Worm (Caenorhabditis elegans) whole organism, L3 larva: ENCODE results near the gene F01D5.7.

Experiments
- ZK546.5 ChIP-seq: sonication (generic microtip); optimal IDR thresholded peaks from 2 replicates; lab custom pipeline; 2017; ENCODE audit warnings: missing biosample characterization, missing genetic modification characterization
- ceh-16 ChIP-seq: sonication (generic microtip); optimal IDR thresholded peaks from 2 replicates; lab custom pipeline; 2017; ENCODE audit warnings: missing biosample characterization, missing genetic modification characterization
- ceh-28 ChIP-seq: fragments of 150-350 bp; optimal IDR thresholded peaks from 2 replicates; lab custom pipeline; 2014; ENCODE audit warnings: missing biosample characterization, missing genetic modification reagents, missing genetic modification characterization
- ceh-82 ChIP-seq: fragments of 150-350 bp; optimal IDR thresholded peaks from 2 replicates; lab custom pipeline; 2014; ENCODE audit warnings: missing biosample characterization, missing genetic modification characterization
- ceh-9 ChIP-seq: sonication (generic microtip); optimal IDR thresholded peaks from 2 replicates; lab custom pipeline; 2018; ENCODE audit warnings: missing biosample characterization, missing genetic modification characterization
- daf-12 ChIP-seq: fragments of 150-350 bp; optimal IDR thresholded peaks from 2 replicates; lab custom pipeline; 2014; ENCODE audit warnings: missing biosample characterization, missing genetic modification reagents, missing genetic modification characterization
- elt-2 ChIP-seq: sonication (generic microtip); optimal IDR thresholded peaks from 2 replicates; lab custom pipeline; 2016; ENCODE audit warnings: missing genetic modification reagents, mild to moderate bottlenecking, missing genetic modification characterization, missing compliant biosample characterization
- elt-3 ChIP-seq, 3 experiments: fragments of 150-350 bp in 1 of 3; sonication (generic microtip) in 2 of 3; optimal IDR thresholded peaks; 2 replicates in 2 of 3; 4 replicates in 1 of 3; lab custom pipeline; 2014 to 2017; ENCODE audit warnings: missing biosample characterization in 3 of 3, missing genetic modification characterization in 3 of 3
- eor-1 ChIP-seq, 2 experiments: fragments of 150-350 bp; optimal IDR thresholded peaks; 2 replicates each; lab custom pipeline; 2014 to 2018; ENCODE audit warnings: missing biosample characterization in 2 of 2, missing genetic modification characterization in 2 of 2
- fkh-10 ChIP-seq: sonication (generic microtip); optimal IDR thresholded peaks from 2 replicates; lab custom pipeline; 2017; ENCODE audit warnings: missing biosample characterization, missing genetic modification reagents, missing genetic modification characterization
- fkh-2 ChIP-seq: fragments of 150-350 bp; optimal IDR thresholded peaks from 2 replicates; lab custom pipeline; 2014; ENCODE audit warnings: missing biosample characterization, missing genetic modification reagents, missing genetic modification characterization
- fos-1 ChIP-seq: fragments of 150-350 bp; optimal IDR thresholded peaks from 2 replicates; lab custom pipeline; 2014; ENCODE audit warnings: missing biosample characterization, missing genetic modification characterization
- hmg-11 ChIP-seq: sonication (generic microtip); optimal IDR thresholded peaks from 2 replicates; lab custom pipeline; 2016; ENCODE audit warnings: missing genetic modification characterization, missing compliant biosample characterization
- jun-1 ChIP-seq: fragments of 150-350 bp; optimal IDR thresholded peaks from 2 replicates; lab custom pipeline; 2014; ENCODE audit warnings: missing biosample characterization, missing genetic modification reagents, missing genetic modification characterization
- lin-15B ChIP-seq: fragments of 150-350 bp; optimal IDR thresholded peaks from 2 replicates; lab custom pipeline; 2014; ENCODE audit warnings: missing biosample characterization, missing genetic modification characterization
- lin-39 ChIP-seq: fragments of 150-350 bp; optimal IDR thresholded peaks from 2 replicates; lab custom pipeline; 2018; ENCODE audit warnings: missing biosample characterization, missing genetic modification reagents, missing genetic modification characterization
- lsy-12 ChIP-seq: sonication (generic microtip); optimal IDR thresholded peaks from 2 replicates; lab custom pipeline; 2016; ENCODE audit warnings: mild to moderate bottlenecking, missing genetic modification characterization, missing compliant biosample characterization
- mdl-1 ChIP-seq: fragments of 150-350 bp; optimal IDR thresholded peaks from 2 replicates; lab custom pipeline; 2014; ENCODE audit warnings: missing biosample characterization, missing genetic modification characterization
- mml-1 ChIP-seq: fragments of 150-350 bp; sonication (generic microtip); optimal IDR thresholded peaks from 3 replicates; lab custom pipeline; 2014; ENCODE audit warnings: missing biosample characterization, missing genetic modification characterization
- nfya-1 ChIP-seq: sonication (generic microtip); optimal IDR thresholded peaks from 2 replicates; lab custom pipeline; 2017; ENCODE audit warnings: missing genetic modification characterization, mild to moderate bottlenecking, missing compliant biosample characterization, antibody characterized with exemption, moderate library complexity; ENCODE audit not compliant: insufficient read depth
- nhr-11 ChIP-seq: fragments of 150-350 bp; optimal IDR thresholded peaks from 2 replicates; lab custom pipeline; 2014; ENCODE audit warnings: missing biosample characterization, missing genetic modification characterization
- nhr-23 ChIP-seq: fragments of 150-350 bp; optimal IDR thresholded peaks from 2 replicates; lab custom pipeline; 2014; ENCODE audit warnings: missing biosample characterization, missing genetic modification reagents, missing genetic modification characterization
- nhr-237 ChIP-seq: fragments of 150-350 bp; optimal IDR thresholded peaks from 2 replicates; lab custom pipeline; 2014; ENCODE audit warnings: missing biosample characterization, missing genetic modification characterization
- nhr-25 ChIP-seq: sonication (generic microtip); optimal IDR thresholded peaks from 2 replicates; lab custom pipeline; 2017; ENCODE audit warnings: missing biosample characterization, missing genetic modification characterization
- nhr-43 ChIP-seq: sonication (generic microtip); optimal IDR thresholded peaks from 2 replicates; lab custom pipeline; 2016; ENCODE audit warnings: mild to moderate bottlenecking, missing genetic modification characterization, missing compliant biosample characterization; ENCODE audit not compliant: poor library complexity, severe bottlenecking
- nhr-67 ChIP-seq: fragments of 150-350 bp; optimal IDR thresholded peaks from 2 replicates; lab custom pipeline; 2014; ENCODE audit warnings: missing biosample characterization, missing genetic modification characterization
- nhr-76 ChIP-seq: fragments of 150-350 bp; sonication (generic microtip); optimal IDR thresholded peaks from 5 replicates; lab custom pipeline; 2014; ENCODE audit warnings: missing biosample characterization, missing genetic modification characterization
- pha-4 ChIP-seq: fragments of 150-350 bp; optimal IDR thresholded peaks from 2 replicates; lab custom pipeline; 2014; ENCODE audit warnings: missing biosample characterization, missing genetic modification reagents, missing genetic modification characterization
- pqm-1 ChIP-seq: fragments of 150-350 bp; optimal IDR thresholded peaks from 2 replicates; lab custom pipeline; 2017; ENCODE audit warnings: missing biosample characterization, missing genetic modification characterization, inconsistent platforms
- sea-2 ChIP-seq: fragments of 150-350 bp; sonication (generic microtip); optimal IDR thresholded peaks from 4 replicates; lab custom pipeline; 2014; ENCODE audit warnings: missing biosample characterization, missing genetic modification reagents, missing genetic modification characterization
- skn-1 ChIP-seq: fragments of 150-350 bp; optimal IDR thresholded peaks from 2 replicates; lab custom pipeline; 2014; ENCODE audit warnings: missing biosample characterization, missing genetic modification characterization
- snpc-4 ChIP-seq: fragments of 150-350 bp; optimal IDR thresholded peaks from 2 replicates; lab custom pipeline; 2014; ENCODE audit warnings: missing biosample characterization, missing genetic modification characterization
- tbx-2 ChIP-seq: sonication (generic microtip); optimal IDR thresholded peaks from 2 replicates; lab custom pipeline; 2016; ENCODE audit warnings: mild to moderate bottlenecking, missing genetic modification characterization, missing compliant biosample characterization
- unc-62 ChIP-seq: fragments of 150-350 bp; sonication (generic microtip); optimal IDR thresholded peaks from 4 replicates; lab custom pipeline; 2014; ENCODE audit warnings: missing biosample characterization, missing genetic modification reagents, missing genetic modification characterization
- zag-1 ChIP-seq: fragments of 150-350 bp; optimal IDR thresholded peaks from 2 replicates; lab custom pipeline; 2014; ENCODE audit warnings: missing biosample characterization, missing genetic modification characterization
- ztf-11 ChIP-seq: fragments of 150-350 bp; optimal IDR thresholded peaks from 2 replicates; lab custom pipeline; 2014; ENCODE audit warnings: missing biosample characterization, missing genetic modification characterization
- ztf-4 ChIP-seq: fragments of 150-350 bp; optimal IDR thresholded peaks from 2 replicates; lab custom pipeline; 2014; ENCODE audit warnings: missing biosample characterization, missing genetic modification characterization

F01D5.7 gene

ce11 chrII:13976161-13976560, 32.3 kb upstream of the F01D5.7 start, which contains the start of gene Y39G8B.2 (continued):
- peak in 1 of 3 experiments; percentile 40 for TF ChIP-seq elt-3 (tag; optimal IDR thresholded peaks at IDR 0.05; lab: Kevin White, UChicago)
- peak; percentile 32 for TF ChIP-seq lsy-12 (tag; lab: Kevin White, UChicago)
- TF ChIP-seq mml-1: no peak
- peak; percentile 88 for TF ChIP-seq lin-39 (tag; lab: Kevin White, UChicago)

ce11 chrII:13977701-13978100, 30.8 kb upstream of the F01D5.7 start:
- TF ChIP-seq nhr-25 (tag; lab: Kevin White, UChicago) (no peak), lin-15B (tag; lab: Kevin White, UChicago) (no peak), mdl-1 (no peak), snpc-4 (tag; lab: Kevin White, UChicago) (no peak), fos-1 (no peak), nhr-23 (no peak)

- TF ChIP-seq fos-1 (no peak), pha-4 (tag; lab: Kevin White, UChicago) (peak; percentile 47), tbx-2 (no peak), eor-1 (tag; optimal IDR thresholded peaks at IDR 0.05; lab: Kevin White, UChicago) (no peak), elt-3 (tag; optimal IDR thresholded peaks at IDR 0.05; lab: Kevin White, UChicago) (no peak), nhr-11 (tag; lab: Kevin White, UChicago) (no peak), nhr-76 (tag; lab: Kevin White, UChicago) (no peak), nfya-1 (tag; lab: Kevin White, UChicago) (no peak), pqm-1 (tag; lab: Kevin White, UChicago) (peak; percentile 73), hmg-11 (no peak), nhr-23 (no peak), jun-1 (tag; lab: Kevin White, UChicago) (peak; percentile 85), ztf-11 (tag; lab: Kevin White, UChicago) (no peak), ceh-16 (tag; lab: Kevin White, UChicago) (no peak), elt-2 (tag; lab: Kevin White, UChicago) (peak; percentile 92), nhr-43 (tag; lab: Kevin White, UChicago) (no peak), daf-12 (tag; lab: Kevin White, UChicago) (no peak), unc-62 (no peak), sea-2 (GFP tag; lab: Kevin White, UChicago) (no peak), ceh-82 (tag; lab: Kevin White, UChicago) (no peak)
Observed at ce11 chrII:13979833-13980513, 28.5 kb upstream of the F01D5.7 start, which contains the start of gene sre-48. TSS of gene sre-48 (minus strand) at chrII:13979883.

DNA sequence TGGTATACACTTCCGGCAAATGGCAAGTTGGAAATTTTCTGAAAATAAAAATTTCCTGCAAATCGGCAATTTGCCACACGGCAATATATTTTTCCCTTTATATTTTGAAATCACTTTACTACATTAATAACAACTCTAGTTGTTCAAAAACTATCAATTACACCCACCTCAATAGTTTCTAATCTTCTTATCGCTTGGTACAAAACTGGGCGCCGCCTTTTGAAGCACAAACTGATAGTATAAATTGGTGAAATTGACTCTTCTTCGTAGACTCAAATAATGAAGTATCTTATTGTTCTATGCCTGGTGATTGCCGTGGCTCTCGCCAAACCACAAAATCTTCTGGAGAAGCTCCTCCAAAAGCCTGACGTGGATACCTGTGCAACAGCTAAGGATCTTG, 27.4 kb upstream of the F01D5.7 start, which contains the start of gene Y39G8B.9:
Gene Y39G8B.9, plus strand, starts transcription at position 269 of the 400 bp plus-strand sequence.
- no peak for TF ChIP-seq skn-1 (tag; lab: Kevin White, UChicago)
- no peak for TF ChIP-seq nhr-23
- no peak for TF ChIP-seq fkh-2 (tag; lab: Kevin White, UChicago)
- TF ChIP-seq pqm-1 (tag; lab: Kevin White, UChicago): peak; percentile 5
- peak; percentile 0 for TF ChIP-seq pha-4 (tag; lab: Kevin White, UChicago)
- TF ChIP-seq elt-2 (tag; lab: Kevin White, UChicago): peak; percentile 61

DNA sequence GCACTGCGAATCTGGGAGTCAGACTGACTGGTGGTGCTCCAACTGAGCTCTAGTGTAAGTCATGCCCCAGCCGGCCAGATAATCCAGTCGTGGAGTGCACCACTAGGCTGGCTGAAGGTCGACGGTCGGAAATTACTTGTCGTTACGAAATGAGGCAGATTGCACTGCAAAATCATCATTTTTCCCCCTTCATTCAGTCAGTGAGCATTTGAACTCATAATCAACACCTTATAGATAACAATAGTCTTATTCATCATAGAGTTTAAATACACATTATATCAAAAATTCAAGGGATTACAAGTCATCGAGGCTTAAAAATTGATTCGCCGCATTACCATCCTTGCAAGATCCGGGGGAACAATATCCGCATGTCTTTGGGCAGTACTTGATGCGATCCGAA, 26.6 kb upstream of the F01D5.7 start:
- TF ChIP-seq pqm-1 (tag; lab: Kevin White, UChicago) (peak; percentile 53), elt-2 (tag; lab: Kevin White, UChicago) (peak; percentile 34), mml-1 (no peak), nhr-11 (tag; lab: Kevin White, UChicago) (no peak), lsy-12 (tag; lab: Kevin White, UChicago) (no peak), eor-1 (tag; optimal IDR thresholded peaks at IDR 0.05; lab: Kevin White, UChicago) (no peak), skn-1 (tag; lab: Kevin White, UChicago) (peak; percentile 30)

DNA sequence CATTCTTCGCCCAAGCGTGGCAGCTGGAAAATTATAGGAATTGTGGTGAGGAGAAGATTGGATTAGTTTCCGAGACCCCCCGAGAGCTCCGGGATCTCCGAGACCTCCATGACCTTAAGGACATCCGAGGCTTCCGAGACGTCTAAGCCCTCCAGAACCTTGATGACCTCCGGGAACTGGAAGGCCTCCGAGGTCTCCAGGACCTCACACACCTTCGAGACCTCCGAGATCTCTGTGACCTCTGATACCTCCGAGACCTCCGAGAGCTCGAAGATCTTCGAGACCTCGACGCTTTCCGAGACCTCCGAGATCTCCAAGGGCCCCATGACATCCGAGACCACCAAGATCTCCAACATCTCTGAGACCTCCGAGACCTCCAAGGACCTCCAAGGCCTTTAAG, 26.2 kb upstream of the F01D5.7 start:
- TF ChIP-seq pqm-1 (tag; lab: Kevin White, UChicago): no peak
- no peak for TF ChIP-seq nhr-67 (tag; lab: Kevin White, UChicago)
- no peak for TF ChIP-seq nhr-11 (tag; lab: Kevin White, UChicago)
- no peak for TF ChIP-seq ZK546.5 (tag; lab: Kevin White, UChicago)
- no peak for TF ChIP-seq ceh-28 (tag; lab: Kevin White, UChicago)
- no peak for TF ChIP-seq zag-1 (tag; lab: Kevin White, UChicago)
- TF ChIP-seq fkh-10 (GFP tag; lab: Kevin White, UChicago): no peak
- TF ChIP-seq fos-1: no peak
- TF ChIP-seq eor-1 (tag; optimal IDR thresholded peaks at IDR 0.05; lab: Kevin White, UChicago): no peak
- TF ChIP-seq daf-12 (tag; lab: Kevin White, UChicago): no peak
- TF ChIP-seq nhr-25 (tag; lab: Kevin White, UChicago): no peak
- TF ChIP-seq ztf-4 (tag; lab: Kevin White, UChicago): no peak
- no peak for TF ChIP-seq ceh-9 (tag; lab: Kevin White, UChicago)
- no peak for TF ChIP-seq nhr-237
- TF ChIP-seq ceh-82 (tag; lab: Kevin White, UChicago): no peak
- no peak for TF ChIP-seq ztf-11 (tag; lab: Kevin White, UChicago)
